Fruit fly (Drosophila melanogaster) whole organism, embryonic: Measurements from ENCODE around the gene Diedel2.

Experiments
- CG11093 ChIP-seq: fragments of 200-800 bp; sonication (Bioruptor generic); IDR thresholded peaks from 3 replicates; pipeline ENCODE4 v1.3.6; 2022; ENCODE audit warnings: missing biosample characterization, missing genetic modification characterization
- CG11560 ChIP-seq: fragments of 200-800 bp; sonication (Bioruptor generic); IDR thresholded peaks from 3 replicates; pipeline ENCODE4 v1.3.6; 2022; ENCODE audit warnings: missing biosample characterization, missing genetic modification characterization
- CG12236 ChIP-seq: fragments of 200-800 bp; sonication (Bioruptor generic); optimal IDR thresholded peaks from 2 replicates; lab custom pipeline; 2016; ENCODE audit warnings: missing biosample characterization, missing genetic modification characterization
- CG12391 ChIP-seq: fragments of 200-800 bp; sonication (Bioruptor generic); optimal IDR thresholded peaks from 3 replicates; lab custom pipeline; 2018; ENCODE audit warnings: missing biosample characterization, mild to moderate bottlenecking, missing genetic modification characterization, moderate library complexity
- CG13775 ChIP-seq: fragments of 200-800 bp; sonication (Bioruptor generic); optimal IDR thresholded peaks from 3 replicates; lab custom pipeline; 2017; ENCODE audit warnings: missing biosample characterization, mild to moderate bottlenecking, missing genetic modification characterization
- CG1792 ChIP-seq: fragments of 200-800 bp; sonication (Bioruptor generic); optimal IDR thresholded peaks from 2 replicates; lab custom pipeline; 2016; ENCODE audit warnings: missing biosample characterization, missing genetic modification characterization
- CG2116 ChIP-seq: fragments of 200-800 bp; sonication (Bioruptor generic); optimal IDR thresholded peaks from 3 replicates; lab custom pipeline; 2018; ENCODE audit warnings: missing biosample characterization, mild to moderate bottlenecking, missing genetic modification characterization
- CG2199 ChIP-seq: fragments of 200-800 bp; sonication (Bioruptor generic); IDR thresholded peaks from 3 replicates; pipeline ENCODE4 v1.3.6; 2022; ENCODE audit warnings: missing biosample characterization, missing genetic modification characterization
- CG30020 ChIP-seq: fragments of 200-800 bp; optimal IDR thresholded peaks from 2 replicates; lab custom pipeline; 2019; ENCODE audit warnings: missing biosample characterization, mild to moderate bottlenecking, missing genetic modification characterization, moderate library complexity
- CG30431 ChIP-seq: fragments of 200-800 bp; sonication (Bioruptor generic); optimal IDR thresholded peaks from 2 replicates; lab custom pipeline; 2017; ENCODE audit warnings: missing biosample characterization, missing genetic modification characterization
- CG31365 ChIP-seq: fragments of 200-800 bp; sonication (Bioruptor generic); optimal IDR thresholded peaks from 2 replicates; lab custom pipeline; 2018; ENCODE audit warnings: missing biosample characterization, mild to moderate bottlenecking, missing genetic modification characterization
- CG31441 ChIP-seq: fragments of 200-800 bp; sonication (Bioruptor generic); IDR thresholded peaks from 2 replicates; pipeline ENCODE4 v1.3.6; 2022; ENCODE audit warnings: missing biosample characterization, missing genetic modification characterization
- CG32767 ChIP-seq: fragments of 200-800 bp; sonication (Bioruptor generic); IDR thresholded peaks from 2 replicates; pipeline ENCODE4 v1.3.6; 2022; ENCODE audit warnings: missing biosample characterization, missing genetic modification characterization
- CG33557 ChIP-seq: fragments of 200-800 bp; sonication (Bioruptor generic); optimal IDR thresholded peaks from 2 replicates; lab custom pipeline; 2019; ENCODE audit warnings: missing biosample characterization, mild to moderate bottlenecking, missing genetic modification characterization, moderate library complexity
- CG4360 ChIP-seq: fragments of 200-800 bp; sonication (Bioruptor generic); IDR thresholded peaks from 2 replicates; pipeline ENCODE4 v1.3.6; 2022; ENCODE audit warnings: missing biosample characterization, missing genetic modification characterization
- CG4820 ChIP-seq: fragments of 200-800 bp; sonication (Bioruptor generic); optimal IDR thresholded peaks from 3 replicates; lab custom pipeline; 2016; ENCODE audit warnings: missing biosample characterization, missing genetic modification characterization
- CG4854 ChIP-seq: fragments of 200-800 bp; sonication (Bioruptor generic); optimal IDR thresholded peaks from 2 replicates; lab custom pipeline; 2016; ENCODE audit warnings: missing biosample characterization, missing genetic modification characterization, inconsistent platforms
- CG5953 ChIP-seq: fragments of 200-800 bp; sonication (Bioruptor generic); IDR thresholded peaks from 2 replicates; pipeline ENCODE4 v1.3.6; 2022; ENCODE audit warnings: missing biosample characterization, missing genetic modification characterization
- CG6654 ChIP-seq: fragments of 200-800 bp; sonication (Bioruptor generic); optimal IDR thresholded peaks from 2 replicates; lab custom pipeline; 2017; ENCODE audit warnings: missing biosample characterization, mild to moderate bottlenecking, missing genetic modification characterization
- CG7839 ChIP-seq: fragments of 200-800 bp; sonication (Bioruptor generic); optimal IDR thresholded peaks from 3 replicates; lab custom pipeline; 2018; ENCODE audit warnings: missing biosample characterization, mild to moderate bottlenecking, missing genetic modification characterization, moderate library complexity
- CTCF ChIP-seq: fragments of 200-800 bp; sonication (Bioruptor generic); optimal IDR thresholded peaks from 2 replicates; lab custom pipeline; 2017; ENCODE audit warnings: missing biosample characterization, mild to moderate bottlenecking, missing genetic modification characterization, moderate library complexity
- Dbx ChIP-seq: fragments of 200-800 bp; sonication (Bioruptor generic); IDR thresholded peaks from 3 replicates; pipeline ENCODE4 v1.3.6; 2022; ENCODE audit warnings: missing biosample characterization, missing genetic modification characterization
- Fer1 ChIP-seq: fragments of 200-800 bp; sonication (Bioruptor generic); optimal IDR thresholded peaks from 2 replicates; lab custom pipeline; 2017; ENCODE audit warnings: missing biosample characterization, mild to moderate bottlenecking, missing genetic modification characterization
- GATAe ChIP-seq: fragments of 200-800 bp; sonication (Bioruptor generic); conservative IDR thresholded peaks from 2 replicates; pipeline ENCODE4 v1.3.6; 2022; ENCODE audit warnings: missing biosample characterization, missing genetic modification characterization
- Gsc ChIP-seq: fragments of 200-800 bp; sonication (Bioruptor generic); IDR thresholded peaks from 2 replicates; pipeline ENCODE4 v1.3.6; 2022; ENCODE audit warnings: missing biosample characterization, missing genetic modification characterization
- HLH3B ChIP-seq: fragments of 200-800 bp; sonication (Bioruptor generic); IDR thresholded peaks from 2 replicates; pipeline ENCODE4 v1.3.6; 2022; ENCODE audit warnings: missing biosample characterization, missing genetic modification characterization
- Hr3 ChIP-seq: fragments of 200-800 bp; sonication (Bioruptor generic); optimal IDR thresholded peaks from 3 replicates; lab custom pipeline; 2016; ENCODE audit warnings: missing biosample characterization, missing genetic modification characterization
- Mad ChIP-seq: fragments of 200-800 bp; sonication (Bioruptor generic); optimal IDR thresholded peaks from 2 replicates; lab custom pipeline; 2016; ENCODE audit warnings: missing biosample characterization, missing genetic modification characterization
- Meics ChIP-seq: fragments of 200-800 bp; sonication (Bioruptor generic); optimal IDR thresholded peaks from 2 replicates; lab custom pipeline; 2017; ENCODE audit warnings: missing biosample characterization, mild to moderate bottlenecking, missing genetic modification characterization
- Mes4 ChIP-seq: fragments of 200-800 bp; sonication (Bioruptor generic); optimal IDR thresholded peaks from 2 replicates; lab custom pipeline; 2016; ENCODE audit warnings: missing biosample characterization, missing genetic modification characterization
- Oli ChIP-seq: fragments of 200-800 bp; sonication (Bioruptor generic); optimal IDR thresholded peaks from 2 replicates; lab custom pipeline; 2018; ENCODE audit warnings: missing biosample characterization, mild to moderate bottlenecking, missing genetic modification characterization, moderate library complexity
- Sox102F ChIP-seq: fragments of 200-800 bp; sonication (Bioruptor generic); optimal IDR thresholded peaks from 2 replicates; lab custom pipeline; 2018; ENCODE audit warnings: missing biosample characterization, mild to moderate bottlenecking, missing genetic modification characterization, moderate library complexity
- Spps ChIP-seq: fragments of 200-800 bp; sonication (Bioruptor generic); optimal IDR thresholded peaks from 2 replicates; lab custom pipeline; 2018; ENCODE audit warnings: missing biosample characterization, mild to moderate bottlenecking, missing genetic modification characterization
- ac ChIP-seq: fragments of 200-800 bp; sonication (Bioruptor generic); optimal IDR thresholded peaks from 3 replicates; lab custom pipeline; 2017; ENCODE audit warnings: missing biosample characterization, mild to moderate bottlenecking, missing genetic modification characterization
- br ChIP-seq: fragments of >200 bp; optimal IDR thresholded peaks from 2 replicates; lab custom pipeline; 2017
- corto ChIP-seq: fragments of 200-800 bp; sonication (Bioruptor generic); optimal IDR thresholded peaks from 2 replicates; lab custom pipeline; 2016; ENCODE audit warnings: missing biosample characterization, mild to moderate bottlenecking, missing genetic modification characterization, moderate library complexity
- en ChIP-seq: fragments of 200-800 bp; sonication (Bioruptor generic); optimal IDR thresholded peaks from 2 replicates; lab custom pipeline; 2016; ENCODE audit warnings: missing biosample characterization, missing genetic modification characterization
- esg ChIP-seq: fragments of 200-800 bp; sonication (Bioruptor generic); conservative IDR thresholded peaks from 2 replicates; pipeline ENCODE4 v1.3.6; 2022; ENCODE audit warnings: missing biosample characterization, missing genetic modification characterization
- gcm2 ChIP-seq: fragments of 200-800 bp; sonication (Bioruptor generic); optimal IDR thresholded peaks from 2 replicates; lab custom pipeline; 2016; ENCODE audit warnings: missing biosample characterization, missing genetic modification characterization
- gem ChIP-seq: fragments of 200-800 bp; sonication (Bioruptor generic); optimal IDR thresholded peaks from 2 replicates; lab custom pipeline; 2019; ENCODE audit warnings: missing biosample characterization, mild to moderate bottlenecking, missing genetic modification characterization, moderate library complexity
- hkb ChIP-seq, 2 experiments: fragments of 200-800 bp in 1 of 2; fragments of >200 bp in 1 of 2; sonication (Bioruptor generic) in 1 of 2; IDR thresholded peaks in 1 of 2; optimal IDR thresholded peaks in 1 of 2; 2 replicates each; pipeline versions ENCODE4 v1.3.6 to Lab custom; 2017 to 2022; ENCODE audit warnings: missing biosample characterization in 1 of 2, missing genetic modification characterization in 1 of 2
- odd ChIP-seq: fragments of 200-800 bp; sonication (Bioruptor generic); optimal IDR thresholded peaks from 2 replicates; lab custom pipeline; 2017; ENCODE audit warnings: missing biosample characterization, mild to moderate bottlenecking, missing genetic modification characterization
- pan ChIP-seq, 4 experiments: fragments of >200 bp in 3 of 4; fragments of 200-800 bp in 1 of 4; sonication (Bioruptor generic) in 1 of 4; optimal IDR thresholded peaks in 3 of 4; IDR thresholded peaks in 1 of 4; 2 replicates each; pipeline versions ENCODE4 v1.3.6 to Lab custom; 2017 to 2022; ENCODE audit warnings: missing biosample characterization in 2 of 4, missing genetic modification characterization in 2 of 4, mixed read lengths in 1 of 4
- peb ChIP-seq: fragments of 200-800 bp; sonication (Bioruptor generic); IDR thresholded peaks from 2 replicates; pipeline ENCODE4 v1.3.6; 2022; ENCODE audit warnings: missing biosample characterization, missing genetic modification characterization
- pho ChIP-seq: fragments of 200-800 bp; sonication (Bioruptor generic); optimal IDR thresholded peaks from 2 replicates; lab custom pipeline; 2016; ENCODE audit warnings: missing biosample characterization, missing genetic modification characterization
- pum ChIP-seq: fragments of 200-800 bp; sonication (Bioruptor generic); optimal IDR thresholded peaks from 2 replicates; lab custom pipeline; 2016; ENCODE audit warnings: missing biosample characterization, missing genetic modification characterization
- so ChIP-seq: fragments of 200-800 bp; sonication (Bioruptor generic); IDR thresholded peaks from 3 replicates; pipeline ENCODE4 v1.3.6; 2022; ENCODE audit warnings: missing biosample characterization, missing genetic modification characterization
- trh ChIP-seq: fragments of 200-800 bp; sonication (Bioruptor generic); optimal IDR thresholded peaks from 2 replicates; lab custom pipeline; 2016; ENCODE audit warnings: missing biosample characterization, missing genetic modification characterization
- wor ChIP-seq: fragments of 200-800 bp; sonication (Bioruptor generic); IDR thresholded peaks from 2 replicates; pipeline ENCODE4 v1.3.6; 2022; ENCODE audit warnings: missing biosample characterization, missing genetic modification characterization
- zf30C ChIP-seq: fragments of 200-800 bp; sonication (Bioruptor generic); optimal IDR thresholded peaks from 3 replicates; lab custom pipeline; 2018; ENCODE audit warnings: missing biosample characterization, mild to moderate bottlenecking, missing genetic modification characterization

The Diedel2 gene

dm6 chr3R:29566997-29567670 lies 41.1 kb upstream of the Diedel2 start (continued):
- TF ChIP-seq so (GFP tag; lab: Robert Waterston, UW) = peak; percentile 66; the same call in 2 of the 3 replicates
- TF ChIP-seq corto (GFP tag; lab: Kevin White, UChicago) = peak; percentile 37
- peak; percentile 74 for TF ChIP-seq Oli
- peak; percentile 65 for TF ChIP-seq HLH3B (GFP tag; lab: Robert Waterston, UW)
- TF ChIP-seq gem (tag; lab: Kevin White, UChicago) = peak; percentile 80
- TF ChIP-seq zf30C = peak; percentile 27
- TF ChIP-seq CG12391 (tag; lab: Kevin White, UChicago) = peak; percentile 57
- TF ChIP-seq CG30431 = peak; percentile 70
- no peak for TF ChIP-seq CG4360 (GFP tag; lab: Robert Waterston, UW)
- peak; percentile 33 for TF ChIP-seq Mad
- peak; percentile 52 for TF ChIP-seq Spps (tag; lab: Kevin White, UChicago)
- TF ChIP-seq pan (optimal IDR thresholded peaks at IDR 0.05; lab: Kevin White, UChicago) = no peak
- peak in 1 of 2 experiments; percentile 76 for TF ChIP-seq pan (GFP tag; optimal IDR thresholded peaks at IDR 0.05 in 1 of 2, IDR thresholded peaks at IDR 0.05 in 1 of 2)
- peak; percentile 73 for TF ChIP-seq esg
- peak; percentile 46 for TF ChIP-seq Hr3 (GFP tag; lab: Kevin White, UChicago)
- no peak for TF ChIP-seq GATAe (GFP tag; lab: Robert Waterston, UW)
- TF ChIP-seq peb (GFP tag; lab: Robert Waterston, UW) = peak; percentile 40; the same call in 1 of the 2 replicates
- peak; percentile 48 for TF ChIP-seq Mes4 (GFP tag; lab: Kevin White, UChicago)
- TF ChIP-seq Sox102F (GFP tag; lab: Kevin White, UChicago) = peak; percentile 68
- no peak for TF ChIP-seq Fer1 (GFP tag; lab: Kevin White, UChicago)
- 0 out of 2 replicates have a peak, but pooled peaks have one; percentile 29 for TF ChIP-seq CG32767 (GFP tag; lab: Robert Waterston, UW)
- TF ChIP-seq CG4854 = peak; percentile 29
- peak; percentile 60; the same call in 1 of the 3 replicates for TF ChIP-seq CG11093 (GFP tag; lab: Robert Waterston, UW)
- TF ChIP-seq CG5953 = peak; percentile 32; the same call in 1 of the 2 replicates
- no peak for TF ChIP-seq gcm2
- TF ChIP-seq ac (GFP tag; lab: Kevin White, UChicago) = peak; percentile 22
- no peak for TF ChIP-seq CTCF (GFP tag; lab: Kevin White, UChicago)
- TF ChIP-seq odd (GFP tag; lab: Kevin White, UChicago) = peak; percentile 10
- peak; percentile 51 for TF ChIP-seq Gsc
- TF ChIP-seq pho (GFP tag; lab: Kevin White, UChicago) = no peak
- no peak for TF ChIP-seq CG31365
- no peak for TF ChIP-seq CG12236 (GFP tag; lab: Kevin White, UChicago)
- peak; percentile 53 for TF ChIP-seq CG13775 (GFP tag; lab: Kevin White, UChicago)
- TF ChIP-seq CG2116 = peak; percentile 24
- TF ChIP-seq wor (GFP tag; lab: Robert Waterston, UW) = peak; percentile 60
- TF ChIP-seq en = peak; percentile 20
- peak; percentile 72 for TF ChIP-seq CG7839 (tag; lab: Kevin White, UChicago)
- peak; percentile 61 for TF ChIP-seq pum (GFP tag; lab: Kevin White, UChicago)
- TF ChIP-seq CG33557 (GFP tag; lab: Kevin White, UChicago) = peak; percentile 46
- no peak for TF ChIP-seq Dbx
- TF ChIP-seq CG2199 (GFP tag; lab: Robert Waterston, UW) = 0 out of 3 replicates have a peak, but pooled peaks have one; percentile 36
- peak; percentile 18 for TF ChIP-seq trh (GFP tag; lab: Kevin White, UChicago)
- peak; percentile 78 for TF ChIP-seq CG4820
- TF ChIP-seq CG11560 (tag; lab: Robert Waterston, UW) = no peak
- peak; percentile 67; the same call in 1 of the 2 replicates for TF ChIP-seq CG31441 (GFP tag; lab: Robert Waterston, UW)
- peak; percentile 48 for TF ChIP-seq CG6654 (GFP tag; lab: Kevin White, UChicago)
- no peak for TF ChIP-seq hkb (optimal IDR thresholded peaks at IDR 0.05; lab: Kevin White, UChicago)
- peak; percentile 62; the same call in 1 of the 2 replicates for TF ChIP-seq hkb (GFP tag; IDR thresholded peaks at IDR 0.05; lab: Robert Waterston, UW)
- no peak for TF ChIP-seq br (lab: Kevin White, UChicago)
- peak; percentile 9 for TF ChIP-seq CG1792
- TF ChIP-seq Meics (GFP tag; lab: Kevin White, UChicago) = peak; percentile 37
- TF ChIP-seq CG30020 (tag; lab: Kevin White, UChicago) = no peak
